Worm (Caenorhabditis elegans) whole organism, midembryonic: ENCODE results near the gene Y55B1BL.2.
A peak's percentile ranks its signal among the peaks of the same experiment; 100 is the strongest.

Experiments used
- T22C8.4 ChIP-seq: fragments of 200-800 bp; sonication (Bioruptor generic); IDR thresholded peaks from 2 replicates; pipeline ENCODE4 v1.3.6; 2022; ENCODE audit warnings: missing genetic modification characterization, missing compliant biosample characterization
- cog-1 ChIP-seq: sonication (generic microtip); optimal IDR thresholded peaks from 2 replicates; lab custom pipeline; 2016; ENCODE audit warnings: missing genetic modification characterization, missing compliant biosample characterization
- flt-1 ChIP-seq: fragments of 200-800 bp; sonication (Bioruptor generic); IDR thresholded peaks from 2 replicates; pipeline ENCODE4 v1.3.6; 2022; ENCODE audit warnings: missing genetic modification characterization, missing compliant biosample characterization
- klf-2 ChIP-seq: fragments of 200-800 bp; sonication (Bioruptor generic); conservative IDR thresholded peaks from 2 replicates; pipeline ENCODE4 v1.3.6; 2022; ENCODE audit warnings: missing genetic modification reagents, missing genetic modification characterization, missing compliant biosample characterization
- med-1 ChIP-seq: sonication (generic microtip); optimal IDR thresholded peaks from 2 replicates; lab custom pipeline; 2017; ENCODE audit warnings: missing genetic modification characterization, mild to moderate bottlenecking, missing compliant biosample characterization, antibody characterized with exemption, missing genetic modification reagents; ENCODE audit not compliant: insufficient read depth
- ref-1 ChIP-seq: fragments of 200-800 bp; sonication (Bioruptor generic); conservative IDR thresholded peaks from 2 replicates; pipeline ENCODE4 v1.3.6; 2022; ENCODE audit warnings: missing genetic modification reagents, missing genetic modification characterization, missing compliant biosample characterization
- tab-1 ChIP-seq: fragments of 200-800 bp; sonication (Bioruptor generic); IDR thresholded peaks from 2 replicates; pipeline ENCODE4 v1.3.6; 2022; ENCODE audit warnings: missing genetic modification characterization, missing compliant biosample characterization
- ztf-23 ChIP-seq: fragments of 200-800 bp; sonication (Bioruptor generic); IDR thresholded peaks from 2 replicates; pipeline ENCODE4 v1.3.6; 2022; ENCODE audit warnings: missing genetic modification reagents, missing genetic modification characterization, missing compliant biosample characterization
- ztf-29 ChIP-seq: fragments of 200-800 bp; sonication (Bioruptor generic); IDR thresholded peaks from 2 replicates; pipeline ENCODE4 v1.3.6; 2022; ENCODE audit warnings: missing genetic modification reagents, missing genetic modification characterization, missing compliant biosample characterization

The Y55B1BL.2 gene

ce11 chrIII:434361-434941 lies 31.9 kb downstream of the Y55B1BL.2 start, which contains the start of gene affl-2:
Gene affl-2, plus strand, starts transcription at chrIII:434891.
- TF ChIP-seq T22C8.4 (no peak), flt-1 (peak; percentile 55; the same call in 1 of the 2 replicates)

DNA sequence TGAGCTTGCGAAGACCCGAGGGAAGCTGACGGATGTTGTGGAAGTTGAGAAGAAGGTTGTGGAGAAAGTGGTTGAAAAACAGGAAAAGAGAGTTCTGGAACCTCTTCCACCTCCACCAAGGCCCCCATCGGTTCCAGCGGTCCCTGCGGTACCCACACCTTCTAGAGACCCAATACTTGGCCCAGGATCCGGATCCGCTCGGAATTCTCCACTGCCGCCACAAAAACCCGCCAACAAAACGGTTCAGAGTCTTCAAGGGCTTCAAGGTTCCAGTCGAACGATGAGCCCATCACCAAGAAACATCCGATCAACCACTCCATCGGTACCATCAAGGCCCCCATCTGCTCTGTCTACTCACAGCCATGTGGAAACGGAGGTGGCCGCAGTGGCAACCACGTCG lies 34.5 kb downstream of the Y55B1BL.2 start:
- no peak for TF ChIP-seq T22C8.4
- TF ChIP-seq flt-1, result peak; percentile 26; the same call in 1 of the 2 replicates

- TF ChIP-seq ztf-23 (GFP tag; lab: Robert Waterston, UW) (no peak), tab-1 (GFP tag; lab: Robert Waterston, UW) (no peak), klf-2 (no peak), med-1 (GFP tag; lab: Kevin White, UChicago) (no peak), cog-1 (tag; lab: Kevin White, UChicago) (no peak), flt-1 (no peak), ztf-29 (no peak), T22C8.4 (no peak), ref-1 (GFP tag; lab: Robert Waterston, UW) (no peak)
These were observed 37.4 kb downstream of the Y55B1BL.2 start, which contains the start of gene affl-1 for ce11 chrIII:439926-440325. Gene affl-1, plus strand, starts transcription at chrIII:440226.

DNA sequence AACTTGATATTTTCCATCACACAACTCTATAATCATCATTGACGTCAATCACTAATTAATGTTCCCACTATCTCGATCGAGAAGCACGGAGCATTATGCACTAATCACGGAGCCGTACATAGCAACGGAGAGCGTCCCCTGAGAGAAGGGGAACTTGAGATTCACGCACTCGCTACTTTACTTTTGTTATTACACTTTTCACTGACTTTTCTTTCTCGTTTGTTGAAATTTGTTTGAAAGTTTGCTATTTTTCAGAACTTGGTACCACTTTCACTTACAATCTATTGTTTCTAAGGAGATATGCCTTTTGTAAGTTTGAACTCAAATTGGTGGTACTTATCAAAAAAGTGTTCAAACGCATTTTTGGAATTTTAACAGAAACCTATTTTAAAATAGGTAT lies 41.5 kb downstream of the Y55B1BL.2 start, which contains the start of gene Y55B1BR.8:
Gene Y55B1BR.8, plus strand, starts transcription at position 301 of the 400 bp plus-strand sequence.
- TF ChIP-seq cog-1 (tag; lab: Kevin White, UChicago) (no peak), ztf-23 (GFP tag; lab: Robert Waterston, UW) (no peak)

DNA sequence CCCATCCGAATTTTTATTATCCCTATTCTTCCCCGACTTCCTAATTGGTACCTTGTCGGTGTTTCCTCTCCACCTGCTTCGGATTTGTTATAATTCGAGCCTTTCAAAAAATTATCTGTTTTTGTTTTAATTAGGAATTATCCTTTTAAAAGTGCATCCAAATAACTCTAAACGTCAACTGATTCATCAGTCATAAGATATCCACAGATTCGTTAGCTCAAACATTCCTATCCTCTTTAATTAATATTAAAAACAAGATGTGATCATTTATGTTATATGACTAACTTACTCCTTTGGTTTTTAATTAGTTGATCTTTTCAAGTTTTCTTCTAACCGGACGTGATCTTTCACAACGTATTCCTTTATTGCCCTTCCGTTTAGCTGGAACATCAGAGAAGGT lies 44.3 kb downstream of the Y55B1BL.2 start:
- TF ChIP-seq ref-1 (GFP tag; lab: Robert Waterston, UW) (no peak), klf-2 (no peak), tab-1 (GFP tag; lab: Robert Waterston, UW) (no peak), ztf-23 (GFP tag; lab: Robert Waterston, UW) (no peak), med-1 (GFP tag; lab: Kevin White, UChicago) (no peak)
